Worm (Caenorhabditis elegans) whole organism, early embryonic: Measurements from ENCODE around the gene clec-55.

Experiments
- B0310.2 ChIP-seq: sonication (generic microtip); optimal IDR thresholded peaks from 2 replicates; lab custom pipeline; 2016; ENCODE audit warnings: mild to moderate bottlenecking, missing genetic modification characterization, missing compliant biosample characterization
- F13C5.2 ChIP-seq: sonication (generic microtip); optimal IDR thresholded peaks from 2 replicates; lab custom pipeline; 2017; ENCODE audit warnings: mild to moderate bottlenecking, missing genetic modification characterization, inconsistent platforms, missing compliant biosample characterization
- ama-1 ChIP-seq: fragments of 150-350 bp; optimal IDR thresholded peaks from 2 replicates; lab custom pipeline; 2014
- flt-1 ChIP-seq: fragments of 200-800 bp; sonication (Bioruptor generic); IDR thresholded peaks from 2 replicates; pipeline ENCODE4 v1.3.6; 2022; ENCODE audit warnings: missing genetic modification characterization, missing compliant biosample characterization
- hmbx-1 ChIP-seq: sonication (generic microtip); optimal IDR thresholded peaks from 2 replicates; lab custom pipeline; 2016; ENCODE audit warnings: mild to moderate bottlenecking, missing genetic modification characterization, missing compliant biosample characterization
- hnd-1 ChIP-seq: sonication (generic microtip); optimal IDR thresholded peaks from 2 replicates; lab custom pipeline; 2016; ENCODE audit warnings: missing genetic modification characterization, missing compliant biosample characterization
- pes-1 ChIP-seq: fragments of 200-800 bp; sonication (Bioruptor generic); IDR thresholded peaks from 2 replicates; pipeline ENCODE4 v1.3.6; 2022; ENCODE audit warnings: missing genetic modification reagents, missing genetic modification characterization, missing compliant biosample characterization
- scrt-1 ChIP-seq: fragments of 200-800 bp; sonication (Bioruptor generic); IDR thresholded peaks from 2 replicates; pipeline ENCODE4 v1.3.6; 2022; ENCODE audit warnings: missing genetic modification characterization, missing compliant biosample characterization
- tbx-11 ChIP-seq: fragments of 200-800 bp; sonication (Bioruptor generic); IDR thresholded peaks from 2 replicates; pipeline ENCODE4 v1.3.6; 2022; ENCODE audit warnings: missing genetic modification characterization, missing compliant biosample characterization
- tbx-37 ChIP-seq: fragments of 200-800 bp; sonication (Bioruptor generic); conservative IDR thresholded peaks from 2 replicates; pipeline ENCODE4 v1.3.6; 2022; ENCODE audit warnings: missing genetic modification reagents, missing genetic modification characterization, missing compliant biosample characterization
- tra-4 ChIP-seq: sonication (generic microtip); optimal IDR thresholded peaks from 2 replicates; lab custom pipeline; 2017; ENCODE audit warnings: missing genetic modification characterization, missing compliant biosample characterization

ce11 chrV:14518010-14518409, 38.9 kb downstream of the clec-55 start, which contains the start of gene R02D5.6:
- TF ChIP-seq pes-1 (GFP tag; lab: Robert Waterston, UW) = no peak
- no peak for TF ChIP-seq ama-1 (lab: Kevin White, UChicago)
- TF ChIP-seq tbx-11 = no peak
- TF ChIP-seq hnd-1 = no peak
- no peak for TF ChIP-seq tra-4 (tag; lab: Kevin White, UChicago)
- TF ChIP-seq scrt-1 (GFP tag; lab: Robert Waterston, UW) = no peak
- no peak for TF ChIP-seq hmbx-1 (tag; lab: Kevin White, UChicago)
- no peak for TF ChIP-seq B0310.2 (tag; lab: Kevin White, UChicago)
- no peak for TF ChIP-seq flt-1 (GFP tag; lab: Robert Waterston, UW)
- TF ChIP-seq F13C5.2 (tag; lab: Kevin White, UChicago) = no peak
- TF ChIP-seq tbx-37 (GFP tag; lab: Robert Waterston, UW) = no peak
